Fruit fly (Drosophila melanogaster) whole organism, pupa: ENCODE results near the gene Use1.
A peak's percentile ranks its signal among the peaks of the same experiment; 100 is the strongest.

Source experiments
- CG13204 ChIP-seq: fragments of 200-800 bp; sonication (Bioruptor generic); optimal IDR thresholded peaks from 2 replicates; lab custom pipeline; 2018; ENCODE audit warnings: missing biosample characterization, mild to moderate bottlenecking, missing genetic modification characterization, moderate library complexity
- CG17806 ChIP-seq: fragments of 200-800 bp; sonication (Bioruptor generic); optimal IDR thresholded peaks from 2 replicates; lab custom pipeline; 2018; ENCODE audit warnings: missing biosample characterization, mild to moderate bottlenecking, missing genetic modification characterization, moderate library complexity
- CG4496 ChIP-seq: fragments of 200-800 bp; sonication (Bioruptor generic); IDR thresholded peaks from 3 replicates; pipeline ENCODE4 v1.3.6; 2022; ENCODE audit warnings: missing biosample characterization, missing genetic modification characterization
- CG8159 ChIP-seq: fragments of 200-800 bp; sonication (Bioruptor generic); optimal IDR thresholded peaks from 3 replicates; lab custom pipeline; 2018; ENCODE audit warnings: missing biosample characterization, mild to moderate bottlenecking, missing genetic modification characterization, moderate library complexity
- CG8301 ChIP-seq: fragments of 200-800 bp; sonication (Bioruptor generic); optimal IDR thresholded peaks from 2 replicates; lab custom pipeline; 2018; ENCODE audit warnings: missing biosample characterization, mild to moderate bottlenecking, missing genetic modification characterization
- CG9948 ChIP-seq: fragments of 200-800 bp; sonication (Bioruptor generic); optimal IDR thresholded peaks from 2 replicates; lab custom pipeline; 2018; ENCODE audit warnings: missing biosample characterization, mild to moderate bottlenecking, missing genetic modification characterization, moderate library complexity
- EcR ChIP-seq: fragments of 200-800 bp; sonication (Bioruptor generic); optimal IDR thresholded peaks from 3 replicates; lab custom pipeline; 2019; ENCODE audit warnings: missing biosample characterization, missing genetic modification characterization, mild to moderate bottlenecking, moderate library complexity, missing genetic modification reagents
- Ets98B ChIP-seq: fragments of 200-800 bp; sonication (Bioruptor generic); IDR thresholded peaks from 2 replicates; pipeline ENCODE4 v1.3.6; 2022; ENCODE audit warnings: missing biosample characterization, missing genetic modification characterization
- Pif1B ChIP-seq: fragments of 200-800 bp; sonication (Bioruptor generic); optimal IDR thresholded peaks from 3 replicates; lab custom pipeline; 2016; ENCODE audit warnings: missing biosample characterization, missing genetic modification characterization
- rn ChIP-seq: fragments of 200-800 bp; sonication (Bioruptor generic); IDR thresholded peaks from 2 replicates; pipeline ENCODE4 v1.3.6; 2022; ENCODE audit warnings: missing biosample characterization, missing genetic modification characterization

DNA sequence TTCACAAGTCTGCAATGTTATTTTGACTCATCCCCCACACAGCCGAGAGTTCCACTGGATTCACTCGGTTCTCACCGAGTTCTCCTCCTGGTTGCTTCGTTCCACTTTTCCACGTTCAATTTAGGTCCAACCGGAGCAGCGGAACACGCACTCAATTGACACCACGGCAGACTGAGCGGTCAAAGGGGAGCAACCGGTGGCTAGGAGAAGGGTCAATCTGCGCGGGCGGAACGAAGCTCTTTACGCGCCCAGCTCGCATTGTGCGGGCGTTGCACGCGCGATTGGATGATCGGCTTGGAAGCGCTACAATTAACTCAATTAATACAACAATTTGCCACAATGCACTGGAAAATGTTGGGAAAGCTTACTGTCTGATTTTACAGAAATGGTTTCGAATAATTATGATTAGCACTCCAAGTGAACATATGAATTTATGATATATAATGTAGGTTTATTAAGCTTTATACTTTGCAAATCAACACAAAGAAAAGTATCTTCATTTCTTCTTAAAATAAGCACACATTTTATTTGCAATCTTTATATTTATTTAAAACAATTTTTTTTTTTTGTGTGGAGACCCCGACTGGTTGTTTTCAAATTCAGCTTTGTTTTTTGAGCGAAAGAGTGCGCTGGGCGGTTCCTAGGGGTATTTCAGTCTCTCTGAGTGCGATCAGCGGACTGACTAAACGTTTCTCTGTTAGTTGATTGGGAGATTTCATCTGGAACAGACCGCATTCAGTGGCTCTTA, 44.5 kb downstream of the Use1 start, which contains the start of gene CG32032:
- TF ChIP-seq Pif1B (GFP tag; lab: Kevin White, UChicago) (no peak), CG8301 (tag; lab: Kevin White, UChicago) (no peak), CG13204 (no peak), EcR (no peak), CG17806 (tag; lab: Kevin White, UChicago) (no peak), rn (GFP tag; lab: Robert Waterston, UW) (no peak), CG8159 (tag; lab: Kevin White, UChicago) (peak; percentile 61), CG4496 (no peak), CG9948 (no peak), Ets98B (no peak)
